Worm (Caenorhabditis elegans) whole organism, early embryonic: ENCODE measurements around the gene ctl-1.
"Not testable (repeated sequence)": the region's sequence is repeated elsewhere in the genome, so short reads cannot be mapped to it uniquely, and the experiment has no call there.

Experiments
- aly-1 ChIP-seq: sonication (generic microtip); optimal IDR thresholded peaks from 2 replicates; lab custom pipeline; 2016; ENCODE audit warnings: missing genetic modification characterization, missing compliant biosample characterization
- ama-1 ChIP-seq: fragments of 150-350 bp; optimal IDR thresholded peaks from 2 replicates; lab custom pipeline; 2014
- ceh-36 ChIP-seq: sonication (generic microtip); optimal IDR thresholded peaks from 2 replicates; lab custom pipeline; 2016; ENCODE audit warnings: missing genetic modification characterization, inconsistent platforms, missing compliant biosample characterization
- ets-7 ChIP-seq: sonication (generic microtip); optimal IDR thresholded peaks from 2 replicates; lab custom pipeline; 2016; ENCODE audit warnings: missing genotype, missing genetic modification characterization, missing compliant biosample characterization
- flt-1 ChIP-seq: fragments of 200-800 bp; sonication (Bioruptor generic); IDR thresholded peaks from 2 replicates; pipeline ENCODE4 v1.3.6; 2022; ENCODE audit warnings: missing genetic modification characterization, missing compliant biosample characterization
- hmbx-1 ChIP-seq: sonication (generic microtip); optimal IDR thresholded peaks from 2 replicates; lab custom pipeline; 2016; ENCODE audit warnings: mild to moderate bottlenecking, missing genetic modification characterization, missing compliant biosample characterization
- hnd-1 ChIP-seq: sonication (generic microtip); optimal IDR thresholded peaks from 2 replicates; lab custom pipeline; 2016; ENCODE audit warnings: missing genetic modification characterization, missing compliant biosample characterization
- pes-1 ChIP-seq: fragments of 200-800 bp; sonication (Bioruptor generic); IDR thresholded peaks from 2 replicates; pipeline ENCODE4 v1.3.6; 2022; ENCODE audit warnings: missing genetic modification reagents, missing genetic modification characterization, missing compliant biosample characterization
- tbx-11 ChIP-seq: fragments of 200-800 bp; sonication (Bioruptor generic); IDR thresholded peaks from 2 replicates; pipeline ENCODE4 v1.3.6; 2022; ENCODE audit warnings: missing genetic modification characterization, missing compliant biosample characterization
- tbx-37 ChIP-seq: fragments of 200-800 bp; sonication (Bioruptor generic); conservative IDR thresholded peaks from 2 replicates; pipeline ENCODE4 v1.3.6; 2022; ENCODE audit warnings: missing genetic modification reagents, missing genetic modification characterization, missing compliant biosample characterization

ce11 chrII:14306160-14306559, at the start of gene ctl-1:
- TF ChIP-seq hmbx-1; ceh-36 (tag; lab: Kevin White, UChicago); tbx-37 (GFP tag; lab: Robert Waterston, UW); aly-1; ama-1; ets-7 (tag; lab: Kevin White, UChicago); tbx-11 (GFP tag; lab: Robert Waterston, UW); pes-1 (GFP tag; lab: Robert Waterston, UW); flt-1; hnd-1 (tag; lab: Kevin White, UChicago): not testable (repeated sequence)
